Fruit fly (Drosophila melanogaster) whole organism, adult: ENCODE data around the gene CG6696.

ENCODE experiments used
- CG1620 ChIP-seq: fragments of 200-800 bp; sonication (Bioruptor generic); optimal IDR thresholded peaks from 2 replicates; lab custom pipeline; 2016; ENCODE audit warnings: missing biosample characterization, missing genetic modification characterization
- CG7101 ChIP-seq: fragments of 200-800 bp; sonication (Bioruptor generic); optimal IDR thresholded peaks from 2 replicates; lab custom pipeline; 2018; ENCODE audit warnings: missing biosample characterization, mild to moderate bottlenecking, missing genetic modification characterization, moderate library complexity
- Clk ChIP-seq: fragments of 200-800 bp; sonication (Bioruptor generic); optimal IDR thresholded peaks from 2 replicates; lab custom pipeline; 2017; ENCODE audit warnings: missing biosample characterization, missing genetic modification characterization
- cic ChIP-seq: fragments of 200-800 bp; sonication (Bioruptor generic); optimal IDR thresholded peaks from 2 replicates; lab custom pipeline; 2017; ENCODE audit warnings: missing biosample characterization, mild to moderate bottlenecking, missing genetic modification characterization, moderate library complexity
- kay ChIP-seq: fragments of 200-800 bp; sonication (Bioruptor generic); peaks from one replicate; lab custom pipeline; 2016; ENCODE audit warnings: missing biosample characterization, missing genetic modification characterization, borderline replicate concordance
- pad ChIP-seq: fragments of 200-800 bp; sonication (Bioruptor generic); optimal IDR thresholded peaks from 3 replicates; lab custom pipeline; 2017; ENCODE audit warnings: missing biosample characterization, missing genetic modification characterization, mild to moderate bottlenecking, moderate library complexity, missing genetic modification reagents
- tj ChIP-seq: fragments of 200-800 bp; sonication (Bioruptor generic); optimal IDR thresholded peaks from 3 replicates; lab custom pipeline; 2017; ENCODE audit warnings: missing biosample characterization, mild to moderate bottlenecking, missing genetic modification characterization, moderate library complexity

- TF ChIP-seq Clk (GFP tag; lab: Kevin White, UChicago) (no peak), kay (GFP tag; lab: Kevin White, UChicago) (no peak), tj (GFP tag; lab: Kevin White, UChicago) (no peak), pad (no peak), CG1620 (GFP tag; lab: Kevin White, UChicago) (no peak), CG7101 (no peak), cic (GFP tag; lab: Kevin White, UChicago) (no peak)
These were observed 39.8 kb upstream of the CG6696 start for dm6 chrX:18701752-18702151.
